Worm (Caenorhabditis elegans) whole organism, young adult: ENCODE data around the gene ZK994.6.
A peak's percentile ranks its signal among the peaks of the same experiment; 100 is the strongest.

Source experiments
- B0019.2 ChIP-seq: fragments of 200-800 bp; sonication (Bioruptor generic); conservative IDR thresholded peaks from 2 replicates; pipeline ENCODE4 v1.3.6; 2022; ENCODE audit warnings: missing genetic modification reagents, missing genetic modification characterization, missing compliant biosample characterization
- C17E4.6 ChIP-seq: fragments of 200-800 bp; sonication (Bioruptor generic); IDR thresholded peaks from 2 replicates; pipeline ENCODE4 v1.3.6; 2022; ENCODE audit warnings: missing genetic modification reagents, missing genetic modification characterization, missing compliant biosample characterization
- F10E7.11 ChIP-seq: sonication (generic microtip); optimal IDR thresholded peaks from 2 replicates; lab custom pipeline; 2017; ENCODE audit warnings: mild to moderate bottlenecking, missing genetic modification characterization, moderate library complexity, missing compliant biosample characterization
- F52B5.7 ChIP-seq: sonication (generic microtip); optimal IDR thresholded peaks from 2 replicates; lab custom pipeline; 2016; ENCODE audit warnings: mild to moderate bottlenecking, missing genetic modification characterization, missing compliant biosample characterization
- T26A5.8 ChIP-seq: sonication (generic microtip); optimal IDR thresholded peaks from 2 replicates; lab custom pipeline; 2016; ENCODE audit warnings: missing genetic modification characterization, missing compliant biosample characterization
- Y56A3A.18 ChIP-seq: fragments of 200-800 bp; sonication (Bioruptor generic); IDR thresholded peaks from 2 replicates; pipeline ENCODE4 v1.3.6; 2022; ENCODE audit warnings: missing genetic modification reagents, missing genetic modification characterization, missing compliant biosample characterization
- aptf-2 ChIP-seq: fragments of 200-800 bp; sonication (Bioruptor generic); conservative IDR thresholded peaks from 2 replicates; pipeline ENCODE4 v1.3.6; 2022; ENCODE audit warnings: missing genetic modification reagents, missing genetic modification characterization, missing compliant biosample characterization
- bed-1 ChIP-seq: fragments of 200-800 bp; sonication (Bioruptor generic); IDR thresholded peaks from 2 replicates; pipeline ENCODE4 v1.3.6; 2022; ENCODE audit warnings: missing genetic modification reagents, missing genetic modification characterization, missing compliant biosample characterization
- ceh-100 ChIP-seq: fragments of 200-800 bp; sonication (Bioruptor generic); IDR thresholded peaks from 2 replicates; pipeline ENCODE4 v1.3.6; 2022; ENCODE audit warnings: missing genetic modification reagents, missing genetic modification characterization, missing compliant biosample characterization
- ceh-27 ChIP-seq: fragments of 200-800 bp; sonication (Bioruptor generic); optimal IDR thresholded peaks from 2 replicates; lab custom pipeline; 2018; ENCODE audit warnings: mild to moderate bottlenecking, missing genetic modification characterization, moderate library complexity, missing compliant biosample characterization
- ceh-58 ChIP-seq: fragments of 200-800 bp; sonication (Bioruptor generic); IDR thresholded peaks from 2 replicates; pipeline ENCODE4 v1.3.6; 2022; ENCODE audit warnings: missing genetic modification characterization, missing compliant biosample characterization
- chd-7 ChIP-seq: sonication (generic microtip); optimal IDR thresholded peaks from 2 replicates; lab custom pipeline; 2016; ENCODE audit warnings: mild to moderate bottlenecking, missing genetic modification characterization, moderate library complexity, missing compliant biosample characterization
- dox-1 ChIP-seq: fragments of 200-800 bp; sonication (Bioruptor generic); IDR thresholded peaks from 2 replicates; pipeline ENCODE4 v1.3.6; 2022; ENCODE audit warnings: missing genetic modification reagents, missing genetic modification characterization, missing compliant biosample characterization
- egl-44 ChIP-seq: fragments of 200-800 bp; sonication (Bioruptor generic); IDR thresholded peaks from 2 replicates; pipeline ENCODE4 v1.3.6; 2022; ENCODE audit warnings: missing genetic modification reagents, missing genetic modification characterization, missing compliant biosample characterization
- egrh-3 ChIP-seq: fragments of 200-800 bp; sonication (Bioruptor generic); IDR thresholded peaks from 2 replicates; pipeline ENCODE4 v1.3.6; 2022; ENCODE audit warnings: missing genetic modification reagents, missing genetic modification characterization, missing compliant biosample characterization
- gei-17 ChIP-seq: fragments of 200-800 bp; sonication (Bioruptor generic); optimal IDR thresholded peaks from 2 replicates; lab custom pipeline; 2018; ENCODE audit warnings: mild to moderate bottlenecking, missing genetic modification characterization, missing compliant biosample characterization
- him-1 ChIP-seq: sonication (generic microtip); optimal IDR thresholded peaks from 2 replicates; lab custom pipeline; 2016; ENCODE audit warnings: missing genotype, missing genetic modification reagents, missing genetic modification characterization, missing compliant biosample characterization
- hmg-20 ChIP-seq: fragments of 200-800 bp; sonication (Bioruptor generic); IDR thresholded peaks from 2 replicates; pipeline ENCODE4 v1.3.6; 2022; ENCODE audit warnings: missing genetic modification reagents, missing genetic modification characterization, missing compliant biosample characterization
- hsf-1 ChIP-seq: fragments of 200-800 bp; sonication (Bioruptor generic); IDR thresholded peaks from 2 replicates; pipeline ENCODE4 v1.3.6; 2022; ENCODE audit warnings: missing genetic modification reagents, missing genetic modification characterization, missing compliant biosample characterization
- let-607 ChIP-seq, 2 experiments: fragments of 200-800 bp in 1 of 2; sonication (Bioruptor generic) in 1 of 2; sonication (generic microtip) in 1 of 2; optimal IDR thresholded peaks; 2 replicates each; lab custom pipeline; 2016 to 2018; ENCODE audit warnings: mild to moderate bottlenecking in 2 of 2, missing compliant biosample characterization in 2 of 2, missing genetic modification characterization in 2 of 2, moderate library complexity in 2 of 2, missing genotype in 1 of 2
- lin-26 ChIP-seq: fragments of 200-800 bp; sonication (Bioruptor generic); IDR thresholded peaks from 2 replicates; pipeline ENCODE4 v1.3.6; 2022; ENCODE audit warnings: missing genetic modification reagents, missing genetic modification characterization, missing compliant biosample characterization
- lin-54 ChIP-seq: fragments of 200-800 bp; sonication (Bioruptor generic); optimal IDR thresholded peaks from 2 replicates; lab custom pipeline; 2018; ENCODE audit warnings: mild to moderate bottlenecking, missing genetic modification characterization, missing compliant biosample characterization
- lir-1 ChIP-seq: fragments of 200-800 bp; sonication (Bioruptor generic); conservative IDR thresholded peaks from 2 replicates; pipeline ENCODE4 v1.3.6; 2022; ENCODE audit warnings: missing genetic modification reagents, missing genetic modification characterization, missing compliant biosample characterization
- lsl-1 ChIP-seq: fragments of 200-800 bp; sonication (Bioruptor generic); optimal IDR thresholded peaks from 2 replicates; lab custom pipeline; 2018; ENCODE audit warnings: mild to moderate bottlenecking, missing genetic modification characterization, moderate library complexity, missing compliant biosample characterization
- madf-3 ChIP-seq: fragments of 200-800 bp; sonication (Bioruptor generic); IDR thresholded peaks from 2 replicates; pipeline ENCODE4 v1.3.6; 2022; ENCODE audit warnings: missing genetic modification reagents, missing genetic modification characterization, missing compliant biosample characterization
- madf-8 ChIP-seq: fragments of 200-800 bp; sonication (Bioruptor generic); conservative IDR thresholded peaks from 2 replicates; pipeline ENCODE4 v1.3.6; 2022; ENCODE audit warnings: missing genetic modification reagents, missing genetic modification characterization, missing compliant biosample characterization
- nhr-27 ChIP-seq: fragments of 200-800 bp; sonication (Bioruptor generic); optimal IDR thresholded peaks from 2 replicates; lab custom pipeline; 2018; ENCODE audit warnings: mild to moderate bottlenecking, missing genetic modification characterization, moderate library complexity, missing compliant biosample characterization
- pha-4 ChIP-seq: fragments of 150-350 bp; sonication (generic microtip); optimal IDR thresholded peaks from 2 replicates; lab custom pipeline; 2014; ENCODE audit warnings: missing biosample characterization, missing genetic modification reagents, missing genetic modification characterization
- repo-1 ChIP-seq: sonication (generic microtip); optimal IDR thresholded peaks from 2 replicates; lab custom pipeline; 2017; ENCODE audit warnings: mild to moderate bottlenecking, missing genetic modification characterization, missing compliant biosample characterization
- rpc-1 ChIP-seq, 2 experiments: fragments of 150-350 bp in 1 of 2; sonication (generic microtip) in 1 of 2; optimal IDR thresholded peaks; 2 replicates each; lab custom pipeline; 2014 to 2018; ENCODE audit warnings: missing biosample characterization in 1 of 2, missing genetic modification characterization in 1 of 2, missing genetic modification reagents in 1 of 2, missing genotype in 1 of 2
- snpc-1.1 ChIP-seq: sonication (generic microtip); optimal IDR thresholded peaks from 2 replicates; lab custom pipeline; 2017; ENCODE audit warnings: missing genetic modification characterization, mild to moderate bottlenecking, missing compliant biosample characterization, antibody characterized with exemption, moderate library complexity, missing genotype, missing genetic modification reagents; ENCODE audit not compliant: insufficient read depth
- snpc-3.4 ChIP-seq: sonication (generic microtip); optimal IDR thresholded peaks from 2 replicates; lab custom pipeline; 2017; ENCODE audit warnings: missing genetic modification characterization, mild to moderate bottlenecking, missing compliant biosample characterization, antibody characterized with exemption, moderate library complexity, missing genotype, missing genetic modification reagents
- unc-130 ChIP-seq: sonication (generic microtip); optimal IDR thresholded peaks from 2 replicates; lab custom pipeline; 2016; ENCODE audit warnings: missing genetic modification reagents, missing genetic modification characterization, missing compliant biosample characterization
- zim-3 ChIP-seq: sonication (generic microtip); optimal IDR thresholded peaks from 2 replicates; lab custom pipeline; 2017; ENCODE audit warnings: mild to moderate bottlenecking, missing genetic modification characterization, moderate library complexity, missing compliant biosample characterization
- ztf-18 ChIP-seq: sonication (generic microtip); optimal IDR thresholded peaks from 2 replicates; lab custom pipeline; 2016; ENCODE audit warnings: missing genotype, mild to moderate bottlenecking, missing genetic modification characterization, missing compliant biosample characterization
- ztf-25 ChIP-seq: fragments of 200-800 bp; sonication (Bioruptor generic); IDR thresholded peaks from 2 replicates; pipeline ENCODE4 v1.3.6; 2022; ENCODE audit warnings: missing genetic modification reagents, missing genetic modification characterization, missing compliant biosample characterization
- ztf-26 ChIP-seq: sonication (generic microtip); optimal IDR thresholded peaks from 2 replicates; lab custom pipeline; 2017; ENCODE audit warnings: missing genetic modification characterization, missing compliant biosample characterization

ZK994.6 gene

DNA sequence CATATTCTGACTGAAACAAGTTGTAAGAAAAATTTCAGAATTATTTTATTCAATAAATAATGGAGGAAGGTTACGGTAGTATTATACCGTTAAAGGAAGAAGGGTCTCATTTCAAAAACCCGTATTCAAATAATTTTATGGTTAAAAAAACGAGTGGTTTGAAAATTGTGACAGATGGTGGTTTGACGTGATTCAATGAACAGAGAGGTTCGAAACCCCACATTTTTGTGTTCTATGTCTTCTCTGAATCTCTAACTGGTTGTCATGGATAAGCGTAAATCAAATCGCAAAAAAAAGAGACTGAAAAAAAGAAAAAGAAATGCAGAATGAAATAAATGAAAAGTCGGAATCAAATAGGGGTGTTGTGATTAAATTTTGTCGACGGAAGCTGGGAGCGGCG lies at the start of gene ZK994.6:
TSS of gene ZK994.6 (minus strand) at position 101 of the 400 bp plus-strand sequence.
- TF ChIP-seq hmg-20 (no peak), ztf-25 (GFP tag; lab: Robert Waterston, UW) (no peak), hsf-1 (GFP tag; lab: Robert Waterston, UW) (no peak), egl-44 (GFP tag; lab: Robert Waterston, UW) (no peak), lsl-1 (GFP tag; lab: Kevin White, UChicago) (no peak), unc-130 (GFP tag; lab: Kevin White, UChicago) (no peak), him-1 (tag; lab: Kevin White, UChicago) (no peak), madf-8 (GFP tag; lab: Robert Waterston, UW) (no peak), bed-1 (no peak), rpc-1 (optimal IDR thresholded peaks at IDR 0.05; lab: Kevin White, UChicago) (no peak), rpc-1 (tag; optimal IDR thresholded peaks at IDR 0.05; lab: Kevin White, UChicago) (no peak), snpc-1.1 (tag; lab: Kevin White, UChicago) (no peak), ceh-58 (GFP tag; lab: Robert Waterston, UW) (no peak), F52B5.7 (tag; lab: Kevin White, UChicago) (no peak), gei-17 (GFP tag; lab: Kevin White, UChicago) (no peak), ceh-27 (GFP tag; lab: Kevin White, UChicago) (no peak), Y56A3A.18 (no peak), C17E4.6 (no peak), aptf-2 (no peak), chd-7 (tag; lab: Kevin White, UChicago) (no peak)

DNA sequence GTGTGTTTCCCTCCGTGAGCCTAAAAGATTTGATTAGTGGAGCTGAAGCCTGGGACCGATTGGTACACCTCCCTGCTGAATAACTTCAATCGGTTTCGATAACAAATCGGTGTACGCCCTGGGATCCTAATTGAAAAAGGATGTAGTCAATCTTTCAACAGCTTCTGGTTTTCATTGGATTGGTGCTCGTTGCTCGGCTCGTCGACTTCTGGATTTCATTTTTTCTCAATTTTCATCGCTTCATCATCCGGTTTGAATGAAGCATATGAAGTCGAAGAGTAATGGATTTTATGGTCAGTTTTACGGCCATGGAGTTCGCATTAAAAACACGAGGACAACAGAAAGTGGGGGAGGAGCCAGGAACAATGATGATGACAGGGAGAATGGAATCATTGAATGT lies 48.7 kb upstream of the ZK994.6 start:
- TF ChIP-seq hmg-20 (no peak), hsf-1 (GFP tag; lab: Robert Waterston, UW) (no peak), T26A5.8 (tag; lab: Kevin White, UChicago) (no peak), ztf-26 (tag; lab: Kevin White, UChicago) (no peak), egl-44 (GFP tag; lab: Robert Waterston, UW) (no peak), dox-1 (no peak), snpc-3.4 (tag; lab: Kevin White, UChicago) (no peak), F10E7.11 (tag; lab: Kevin White, UChicago) (no peak), lir-1 (GFP tag; lab: Robert Waterston, UW) (no peak), zim-3 (tag; lab: Kevin White, UChicago) (no peak), B0019.2 (GFP tag; lab: Robert Waterston, UW) (no peak)

DNA sequence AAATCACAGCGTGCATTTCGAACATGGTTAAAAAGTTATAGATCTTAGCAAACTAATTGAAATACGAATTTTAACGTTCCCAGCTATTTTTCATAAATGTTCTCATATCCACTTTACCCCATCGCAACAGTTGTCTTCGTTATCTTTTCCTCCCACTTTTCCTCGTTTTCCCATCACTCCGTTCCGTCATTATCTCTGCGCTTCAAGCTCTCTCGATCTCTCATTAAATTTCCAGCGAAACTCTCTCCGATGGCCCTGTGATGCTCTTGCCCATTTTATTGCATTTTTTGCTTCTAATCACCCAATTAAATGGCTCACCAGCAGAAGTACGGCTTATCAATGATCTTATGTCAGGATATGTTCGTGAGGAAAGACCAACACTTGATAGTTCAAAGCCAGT lies 45.2 kb upstream of the ZK994.6 start, which contains the start of gene acr-15:
TSS of gene acr-15 (plus strand) at position 236 of the 400 bp plus-strand sequence.
- TF ChIP-seq lin-26 (GFP tag; lab: Robert Waterston, UW) (no peak), madf-3 (GFP tag; lab: Robert Waterston, UW) (0 out of 2 replicates have a peak, but pooled peaks have one; percentile 44), egrh-3 (GFP tag; lab: Robert Waterston, UW) (no peak)
- TF ChIP-seq, all 124 proteins: peak for 1

DNA sequence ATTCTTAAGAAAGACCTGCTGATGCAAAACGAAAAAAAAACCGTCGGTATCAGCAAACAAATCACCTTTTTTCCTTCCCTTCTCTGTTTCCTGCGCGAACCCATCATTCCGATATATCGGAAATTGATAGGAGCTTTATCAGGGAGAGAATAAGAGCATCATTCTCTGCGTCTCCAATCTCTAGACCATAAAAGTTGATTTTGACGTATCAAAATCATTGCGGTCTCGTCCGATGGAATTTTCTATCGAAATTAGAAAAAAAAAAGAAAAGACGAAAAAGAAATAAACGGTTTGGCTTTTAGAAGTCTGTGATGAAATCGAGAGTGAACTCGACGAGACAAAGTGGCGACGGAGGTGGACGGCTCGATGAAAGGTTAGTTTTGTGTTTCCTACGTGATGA lies 41.8 kb upstream of the ZK994.6 start, which contains the start of gene stdh-4:
TSS of gene stdh-4 (plus strand) at position 301 of the 400 bp plus-strand sequence.
- no peak for TF ChIP-seq ceh-100 (GFP tag; lab: Robert Waterston, UW)
- TF ChIP-seq pha-4 (tag; lab: Kevin White, UChicago), result no peak
- no peak for TF ChIP-seq egrh-3 (GFP tag; lab: Robert Waterston, UW)
- no peak for TF ChIP-seq B0019.2 (GFP tag; lab: Robert Waterston, UW)
- TF ChIP-seq ztf-18, result no peak
- no peak for TF ChIP-seq repo-1 (tag; lab: Kevin White, UChicago)
- no peak for TF ChIP-seq nhr-27 (tag; lab: Kevin White, UChicago)
- no peak for TF ChIP-seq him-1 (tag; lab: Kevin White, UChicago)
- no peak for TF ChIP-seq let-607 (tag; optimal IDR thresholded peaks at IDR 0.05; lab: Kevin White, UChicago)
- TF ChIP-seq lin-54 (GFP tag; lab: Kevin White, UChicago), result no peak
